Fruit fly (Drosophila melanogaster) whole organism, embryonic: Measurements from ENCODE around the gene CG13862.
A peak's percentile ranks its signal among the peaks of the same experiment; 100 is the strongest.

Experiments used
- Abd-B ChIP-seq: fragments of 200-800 bp; sonication (Bioruptor generic); optimal IDR thresholded peaks from 2 replicates; lab custom pipeline; 2018; ENCODE audit warnings: missing biosample characterization, mild to moderate bottlenecking, missing genetic modification characterization, moderate library complexity
- Bgb ChIP-seq: fragments of 200-800 bp; sonication (Bioruptor generic); IDR thresholded peaks from 2 replicates; pipeline ENCODE4 v1.3.6; 2022; ENCODE audit warnings: missing biosample characterization, missing genetic modification characterization; ENCODE audit not compliant: partially characterized antibody
- CG12104 ChIP-seq: fragments of 200-800 bp; sonication (Bioruptor generic); optimal IDR thresholded peaks from 3 replicates; lab custom pipeline; 2016; ENCODE audit warnings: missing biosample characterization, missing genetic modification characterization
- CG12769 ChIP-seq: fragments of 200-800 bp; sonication (Bioruptor generic); optimal IDR thresholded peaks from 2 replicates; lab custom pipeline; 2019; ENCODE audit warnings: missing biosample characterization, mild to moderate bottlenecking, missing genetic modification characterization, moderate library complexity
- CG14860 ChIP-seq: fragments of 200-800 bp; sonication (Bioruptor generic); IDR thresholded peaks from 3 replicates; pipeline ENCODE4 v1.3.6; 2022; ENCODE audit warnings: missing biosample characterization, missing genetic modification characterization; ENCODE audit not compliant: partially characterized antibody
- CG14965 ChIP-seq: fragments of 200-800 bp; sonication (Bioruptor generic); optimal IDR thresholded peaks from 2 replicates; lab custom pipeline; 2016; ENCODE audit warnings: missing biosample characterization, missing genetic modification characterization, borderline replicate concordance
- CG16779 ChIP-seq: fragments of 200-800 bp; sonication (Bioruptor generic); IDR thresholded peaks from 2 replicates; pipeline ENCODE4 v1.3.6; 2022; ENCODE audit warnings: missing biosample characterization, missing genetic modification characterization
- CG17361 ChIP-seq: fragments of 200-800 bp; sonication (Bioruptor generic); IDR thresholded peaks from 3 replicates; pipeline ENCODE4 v1.3.6; 2022; ENCODE audit warnings: missing biosample characterization, missing genetic modification characterization
- CG17385 ChIP-seq: fragments of 200-800 bp; sonication (Bioruptor generic); optimal IDR thresholded peaks from 3 replicates; lab custom pipeline; 2018; ENCODE audit warnings: missing biosample characterization, mild to moderate bottlenecking, missing genetic modification characterization
- CG17612 ChIP-seq: fragments of 200-800 bp; sonication (Bioruptor generic); IDR thresholded peaks from 2 replicates; pipeline ENCODE4 v1.3.6; 2022; ENCODE audit warnings: missing biosample characterization, missing genetic modification characterization
- CG1832 ChIP-seq: fragments of 200-800 bp; sonication (Bioruptor generic); optimal IDR thresholded peaks from 2 replicates; lab custom pipeline; 2017; ENCODE audit warnings: missing biosample characterization, mild to moderate bottlenecking, missing genetic modification characterization, inconsistent platforms
- CG31441 ChIP-seq: fragments of 200-800 bp; sonication (Bioruptor generic); IDR thresholded peaks from 2 replicates; pipeline ENCODE4 v1.3.6; 2022; ENCODE audit warnings: missing biosample characterization, missing genetic modification characterization
- CG34376 ChIP-seq: fragments of 200-800 bp; sonication (Bioruptor generic); optimal IDR thresholded peaks from 2 replicates; lab custom pipeline; 2018; ENCODE audit warnings: missing biosample characterization, mild to moderate bottlenecking, missing genetic modification characterization
- CG3838 ChIP-seq: fragments of 200-800 bp; sonication (Bioruptor generic); optimal IDR thresholded peaks from 3 replicates; lab custom pipeline; 2016; ENCODE audit warnings: missing biosample characterization, missing genetic modification characterization
- CG3995 ChIP-seq: fragments of 200-800 bp; sonication (Bioruptor generic); optimal IDR thresholded peaks from 3 replicates; lab custom pipeline; 2016; ENCODE audit warnings: missing biosample characterization, missing genetic modification characterization
- CG4707 ChIP-seq: fragments of 200-800 bp; sonication (Bioruptor generic); optimal IDR thresholded peaks from 2 replicates; lab custom pipeline; 2018; ENCODE audit warnings: missing biosample characterization, mild to moderate bottlenecking, missing genetic modification characterization, moderate library complexity
- CG4730 ChIP-seq: fragments of 200-800 bp; sonication (Bioruptor generic); IDR thresholded peaks from 2 replicates; pipeline ENCODE4 v1.3.6; 2022; ENCODE audit warnings: missing biosample characterization, missing genetic modification characterization
- CG5180 ChIP-seq: fragments of 200-800 bp; sonication (Bioruptor generic); optimal IDR thresholded peaks from 3 replicates; lab custom pipeline; 2017; ENCODE audit warnings: missing biosample characterization, missing genetic modification characterization, mild to moderate bottlenecking, moderate library complexity, missing genetic modification reagents
- Dll ChIP-seq: fragments of 200-800 bp; sonication (Bioruptor generic); IDR thresholded peaks from 4 replicates; pipeline ENCODE4 v1.3.6; 2022; ENCODE audit warnings: missing biosample characterization, missing genetic modification characterization; ENCODE audit not compliant: partially characterized antibody
- Doc2 ChIP-seq: fragments of 200-800 bp; sonication (Bioruptor generic); IDR thresholded peaks from 2 replicates; pipeline ENCODE4 v1.3.6; 2022; ENCODE audit warnings: missing biosample characterization, missing genetic modification characterization
- E2f1 ChIP-seq: fragments of 200-800 bp; sonication (Bioruptor generic); IDR thresholded peaks from 2 replicates; pipeline ENCODE4 v1.3.6; 2022; ENCODE audit warnings: missing biosample characterization, missing genetic modification characterization
- HLH4C ChIP-seq: fragments of 200-800 bp; sonication (Bioruptor generic); IDR thresholded peaks from 3 replicates; pipeline ENCODE4 v1.3.6; 2022; ENCODE audit warnings: missing biosample characterization, missing genetic modification characterization; ENCODE audit not compliant: partially characterized antibody
- Hmr ChIP-seq: fragments of 200-800 bp; sonication (Bioruptor generic); optimal IDR thresholded peaks from 3 replicates; lab custom pipeline; 2017; ENCODE audit warnings: mild to moderate bottlenecking, missing biosample characterization, missing genetic modification reagents, missing genetic modification characterization
- MESR4 ChIP-seq: fragments of 200-800 bp; sonication (Bioruptor generic); optimal IDR thresholded peaks from 2 replicates; lab custom pipeline; 2018; ENCODE audit warnings: missing biosample characterization, mild to moderate bottlenecking, missing genetic modification characterization, moderate library complexity
- Med ChIP-seq: fragments of 200-800 bp; sonication (Bioruptor generic); peaks from one replicate; lab custom pipeline; 2016; ENCODE audit warnings: missing biosample characterization, missing genetic modification characterization, mild to moderate bottlenecking, inconsistent platforms, moderate library complexity
- NC2α ChIP-seq: fragments of 200-800 bp; sonication (Bioruptor generic); optimal IDR thresholded peaks from 2 replicates; lab custom pipeline; 2016; ENCODE audit warnings: missing biosample characterization, missing genetic modification characterization
- NFAT ChIP-seq: fragments of 200-800 bp; sonication (Bioruptor generic); IDR thresholded peaks from 2 replicates; pipeline ENCODE4 v1.3.6; 2022; ENCODE audit warnings: missing biosample characterization, missing genetic modification characterization
- Nf-YA ChIP-seq: fragments of 200-800 bp; sonication (Bioruptor generic); IDR thresholded peaks from 2 replicates; pipeline ENCODE4 v1.3.6; 2022; ENCODE audit warnings: missing biosample characterization, missing genetic modification characterization
- Pdp1 ChIP-seq, 2 experiments: fragments of 200-800 bp; sonication (Bioruptor generic); optimal IDR thresholded peaks; 3 replicates each; lab custom pipeline; 2016; ENCODE audit warnings: missing biosample characterization in 2 of 2, missing genetic modification characterization in 2 of 2, mild to moderate bottlenecking in 1 of 2, moderate library complexity in 1 of 2
- Scr ChIP-seq: fragments of 200-800 bp; sonication (Bioruptor generic); IDR thresholded peaks from 2 replicates; pipeline ENCODE4 v1.3.6; 2022; ENCODE audit warnings: missing biosample characterization, missing genetic modification characterization; ENCODE audit not compliant: partially characterized antibody
- Six4 ChIP-seq: fragments of 200-800 bp; sonication (Bioruptor generic); optimal IDR thresholded peaks from 2 replicates; lab custom pipeline; 2016; ENCODE audit warnings: missing biosample characterization, missing genetic modification characterization
- Sox100B ChIP-seq: fragments of 200-800 bp; sonication (Bioruptor generic); optimal IDR thresholded peaks from 3 replicates; lab custom pipeline; 2018; ENCODE audit warnings: missing biosample characterization, mild to moderate bottlenecking, missing genetic modification characterization
- Vsx1 ChIP-seq: fragments of 200-800 bp; sonication (Bioruptor generic); optimal IDR thresholded peaks from 2 replicates; lab custom pipeline; 2017; ENCODE audit warnings: missing biosample characterization, mild to moderate bottlenecking, missing genetic modification characterization, missing genetic modification reagents
- bsh ChIP-seq, 2 experiments: fragments of 200-800 bp; sonication (Bioruptor generic); optimal IDR thresholded peaks; 2 replicates each; lab custom pipeline; 2017 to 2018; ENCODE audit warnings: mild to moderate bottlenecking in 2 of 2, missing biosample characterization in 2 of 2, missing genetic modification characterization in 2 of 2, moderate library complexity in 1 of 2
- dpn ChIP-seq, 2 experiments: fragments of 200-800 bp; sonication (Bioruptor generic); optimal IDR thresholded peaks; 3 replicates each; lab custom pipeline; 2016; ENCODE audit warnings: missing biosample characterization in 2 of 2, missing genetic modification characterization in 2 of 2
- gsb-n ChIP-seq: fragments of 200-800 bp; sonication (Bioruptor generic); optimal IDR thresholded peaks from 3 replicates; lab custom pipeline; 2018; ENCODE audit warnings: missing biosample characterization, mild to moderate bottlenecking, missing genetic modification characterization
- ind ChIP-seq: fragments of 200-800 bp; sonication (Bioruptor generic); optimal IDR thresholded peaks from 3 replicates; lab custom pipeline; 2016; ENCODE audit warnings: missing biosample characterization, missing genetic modification characterization
- kay ChIP-seq: fragments of 200-800 bp; sonication (Bioruptor generic); optimal IDR thresholded peaks from 2 replicates; lab custom pipeline; 2016; ENCODE audit warnings: missing biosample characterization, missing genetic modification characterization
- ken ChIP-seq: fragments of 200-800 bp; sonication (Bioruptor generic); IDR thresholded peaks from 3 replicates; pipeline ENCODE4 v1.3.6; 2022; ENCODE audit warnings: missing biosample characterization, missing genetic modification characterization
- lola ChIP-seq, 3 experiments: fragments of >200 bp in 2 of 3; fragments of 200-800 bp in 1 of 3; sonication (Bioruptor generic) in 1 of 3; optimal IDR thresholded peaks; 2 replicates each; lab custom pipeline; 2017 to 2019; ENCODE audit warnings: missing biosample characterization in 3 of 3, missing genetic modification characterization in 3 of 3, mild to moderate bottlenecking in 1 of 3, moderate library complexity in 1 of 3
- nerfin-1 ChIP-seq: fragments of 200-800 bp; sonication (Bioruptor generic); optimal IDR thresholded peaks from 3 replicates; lab custom pipeline; 2019; ENCODE audit warnings: missing biosample characterization, mild to moderate bottlenecking, missing genetic modification characterization, moderate library complexity
- nerfin-2 ChIP-seq: fragments of 200-800 bp; sonication (Bioruptor generic); IDR thresholded peaks from 2 replicates; pipeline ENCODE4 v1.3.6; 2022; ENCODE audit warnings: missing biosample characterization, missing genetic modification characterization; ENCODE audit not compliant: partially characterized antibody
- schlank ChIP-seq: fragments of 200-800 bp; sonication (Bioruptor generic); optimal IDR thresholded peaks from 2 replicates; lab custom pipeline; 2018; ENCODE audit warnings: missing biosample characterization, mild to moderate bottlenecking, missing genetic modification characterization
- slou ChIP-seq: fragments of 200-800 bp; sonication (Bioruptor generic); optimal IDR thresholded peaks from 3 replicates; lab custom pipeline; 2016; ENCODE audit warnings: missing biosample characterization, missing genetic modification characterization
- so ChIP-seq: fragments of 200-800 bp; sonication (Bioruptor generic); IDR thresholded peaks from 3 replicates; pipeline ENCODE4 v1.3.6; 2022; ENCODE audit warnings: missing biosample characterization, missing genetic modification characterization
- tll ChIP-seq, 2 experiments: fragments of 200-800 bp in 1 of 2; fragments of >200 bp in 1 of 2; sonication (Bioruptor generic) in 1 of 2; optimal IDR thresholded peaks; 2 replicates each; lab custom pipeline; 2017 to 2019; ENCODE audit warnings: missing biosample characterization in 2 of 2, missing genetic modification characterization in 2 of 2, mild to moderate bottlenecking in 1 of 2, moderate library complexity in 1 of 2
- yki ChIP-seq: fragments of >200 bp; optimal IDR thresholded peaks from 3 replicates; lab custom pipeline; 2018

The CG13862 gene

DNA sequence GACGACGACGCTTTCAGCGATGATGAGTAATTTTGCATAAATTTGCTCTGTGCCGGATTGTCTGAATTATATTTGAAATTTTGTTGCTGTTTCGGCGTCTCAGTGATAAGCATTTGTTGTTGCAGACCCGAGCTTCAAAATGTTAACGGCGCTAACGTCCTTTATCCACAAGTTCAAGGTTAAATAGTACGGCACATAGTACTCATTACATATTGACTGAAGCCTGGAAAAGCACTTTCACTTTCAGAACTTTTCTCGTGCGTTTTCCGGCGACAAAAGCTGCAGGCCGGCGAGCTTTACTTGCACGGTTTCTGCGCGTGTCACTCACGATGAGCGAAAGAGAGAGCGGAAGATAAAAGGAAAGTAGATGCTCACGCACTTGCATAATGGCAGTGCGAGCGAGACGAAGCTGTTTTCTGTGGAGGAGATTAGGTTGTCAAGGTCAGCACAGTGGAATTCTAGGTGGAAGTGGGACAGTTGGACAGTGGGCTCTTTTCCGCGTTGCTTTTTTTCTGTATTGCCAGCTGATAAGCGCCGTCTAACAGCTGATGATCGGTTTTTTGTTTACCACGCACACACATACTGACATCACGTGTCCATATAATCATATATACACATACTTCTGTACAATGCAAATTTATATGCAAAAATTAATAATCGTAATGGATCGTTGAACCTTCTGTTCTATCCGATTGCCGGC is 36.4 kb downstream of the CG13862 start (continued):
- TF ChIP-seq Abd-B (GFP tag; lab: Kevin White, UChicago) (no peak), ind (no peak), bsh (GFP tag; optimal IDR thresholded peaks at IDR 0.05; lab: Kevin White, UChicago) (no peak), CG4707 (GFP tag; lab: Kevin White, UChicago) (peak; percentile 97), lola (GFP tag; optimal IDR thresholded peaks at IDR 0.05; lab: Kevin White, UChicago) (peak in 1 of 3 experiments; percentile 27), CG17385 (GFP tag; lab: Kevin White, UChicago) (no peak), Scr (GFP tag; lab: Robert Waterston, UW) (peak; percentile 67), nerfin-1 (tag; lab: Kevin White, UChicago) (peak; percentile 60), CG14860 (0 out of 3 replicates have a peak, but pooled peaks have one; percentile 29), CG16779 (GFP tag; lab: Robert Waterston, UW) (peak; percentile 55; the same call in 1 of the 2 replicates), schlank (tag; lab: Kevin White, UChicago) (no peak), slou (GFP tag; lab: Kevin White, UChicago) (no peak), HLH4C (GFP tag; lab: Robert Waterston, UW) (peak; percentile 37; the same call in 2 of the 3 replicates), Doc2 (GFP tag; lab: Robert Waterston, UW) (0 out of 2 replicates have a peak, but pooled peaks have one; percentile 3), so (GFP tag; lab: Robert Waterston, UW) (peak; percentile 32; the same call in 1 of the 3 replicates), CG31441 (peak; percentile 35), NFAT (GFP tag; lab: Robert Waterston, UW) (peak; percentile 24; the same call in 1 of the 2 replicates), Med (GFP tag; lab: Kevin White, UChicago) (peak; percentile 65), CG4730 (0 out of 2 replicates have a peak, but pooled peaks have one; percentile 15), Dll (GFP tag; lab: Robert Waterston, UW) (peak; percentile 75), Pdp1 (GFP tag; optimal IDR thresholded peaks at IDR 0.05; lab: Kevin White, UChicago) (peak in 1 of 2 experiments; percentile 96), CG3838 (GFP tag; lab: Kevin White, UChicago) (no peak), CG1832 (GFP tag; lab: Kevin White, UChicago) (peak; percentile 74), ken (GFP tag; lab: Robert Waterston, UW) (0 out of 3 replicates have a peak, but pooled peaks have one; percentile 29), CG34376 (GFP tag; lab: Kevin White, UChicago) (peak; percentile 54), CG3995 (GFP tag; lab: Kevin White, UChicago) (no peak), Bgb (peak; percentile 66)

DNA sequence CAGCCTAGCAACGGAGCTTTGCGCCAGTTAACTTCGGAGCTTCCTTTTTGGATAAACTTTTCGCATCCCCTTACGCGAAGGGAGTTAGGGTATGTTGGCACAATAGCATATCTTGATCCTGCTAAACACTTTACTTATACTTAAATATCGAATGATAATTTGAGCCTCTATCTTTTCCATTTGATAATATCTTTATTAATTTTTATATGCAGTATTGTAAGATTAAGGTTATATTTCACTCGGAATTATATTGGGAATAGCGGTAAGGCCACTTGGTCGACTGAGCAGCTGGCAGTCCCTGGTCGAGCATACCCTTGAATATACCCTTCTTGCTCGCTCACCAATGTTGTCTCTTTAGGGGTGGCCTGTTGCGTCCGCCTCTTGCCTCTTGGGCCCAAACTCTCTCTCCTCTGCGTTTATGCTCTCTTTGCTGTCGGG is 37.0 kb downstream of the CG13862 start:
- TF ChIP-seq Nf-YA (GFP tag; lab: Robert Waterston, UW) = peak; percentile 44; the same call in 1 of the 2 replicates
- peak; percentile 60 for TF ChIP-seq kay (GFP tag; lab: Kevin White, UChicago)
- TF ChIP-seq Sox100B = no peak
- TF ChIP-seq CG5180 (GFP tag; lab: Kevin White, UChicago) = peak; percentile 25
- TF ChIP-seq nerfin-1 (tag; lab: Kevin White, UChicago) = no peak
- TF ChIP-seq Vsx1 = no peak
- TF ChIP-seq yki (lab: Kevin White, UChicago) = peak; percentile 4
- peak; percentile 61 for TF ChIP-seq CG17361
- TF ChIP-seq Hmr (GFP tag; lab: Kevin White, UChicago) = peak; percentile 85
- TF ChIP-seq CG17612 (GFP tag; lab: Robert Waterston, UW) = peak; percentile 29; the same call in 1 of the 2 replicates
- TF ChIP-seq CG12104 (GFP tag; lab: Kevin White, UChicago) = peak; percentile 40
- TF ChIP-seq NC2α (GFP tag; lab: Kevin White, UChicago) = no peak
- no peak for TF ChIP-seq gsb-n (tag; lab: Kevin White, UChicago)
- TF ChIP-seq CG14965 (GFP tag; lab: Kevin White, UChicago) = no peak
- peak; percentile 47 to 78 for TF ChIP-seq dpn (GFP tag; optimal IDR thresholded peaks at IDR 0.05; lab: Kevin White, UChicago)
- TF ChIP-seq CG12769 (tag; lab: Kevin White, UChicago) = no peak
- TF ChIP-seq Six4 = peak; percentile 37
- no peak for TF ChIP-seq tll (GFP tag; optimal IDR thresholded peaks at IDR 0.05; lab: Kevin White, UChicago)
- no peak for TF ChIP-seq nerfin-2 (GFP tag; lab: Robert Waterston, UW)
- no peak for TF ChIP-seq MESR4 (GFP tag; lab: Kevin White, UChicago)
- peak; percentile 60 for TF ChIP-seq E2f1 (GFP tag; lab: Robert Waterston, UW)
